Worm (Caenorhabditis elegans) whole organism, L3 larva: Measurements from ENCODE around the gene F28A10.7.
"Not testable (repeated sequence)": the region's sequence is repeated elsewhere in the genome, so short reads cannot be mapped to it uniquely, and the experiment has no call there.

ENCODE experiments used
- ZK546.5 ChIP-seq: sonication (generic microtip); optimal IDR thresholded peaks from 2 replicates; lab custom pipeline; 2017; ENCODE audit warnings: missing biosample characterization, missing genetic modification characterization
- aly-2 ChIP-seq: fragments of 150-350 bp; optimal IDR thresholded peaks from 2 replicates; lab custom pipeline; 2014; ENCODE audit warnings: missing biosample characterization, missing genetic modification characterization
- ama-1 ChIP-seq: fragments of 150-350 bp; optimal IDR thresholded peaks from 2 replicates; lab custom pipeline; 2018
- ceh-16 ChIP-seq: sonication (generic microtip); optimal IDR thresholded peaks from 2 replicates; lab custom pipeline; 2017; ENCODE audit warnings: missing biosample characterization, missing genetic modification characterization
- ceh-28 ChIP-seq: fragments of 150-350 bp; optimal IDR thresholded peaks from 2 replicates; lab custom pipeline; 2014; ENCODE audit warnings: missing biosample characterization, missing genetic modification reagents, missing genetic modification characterization
- daf-12 ChIP-seq: fragments of 150-350 bp; optimal IDR thresholded peaks from 2 replicates; lab custom pipeline; 2014; ENCODE audit warnings: missing biosample characterization, missing genetic modification reagents, missing genetic modification characterization
- elt-1 ChIP-seq: fragments of 150-350 bp; optimal IDR thresholded peaks from 2 replicates; lab custom pipeline; 2014; ENCODE audit warnings: missing biosample characterization, missing genetic modification characterization
- elt-2 ChIP-seq: sonication (generic microtip); optimal IDR thresholded peaks from 2 replicates; lab custom pipeline; 2016; ENCODE audit warnings: missing genetic modification reagents, mild to moderate bottlenecking, missing genetic modification characterization, missing compliant biosample characterization
- eor-1 ChIP-seq, 2 experiments: fragments of 150-350 bp; optimal IDR thresholded peaks; 2 replicates each; lab custom pipeline; 2014 to 2018; ENCODE audit warnings: missing biosample characterization in 2 of 2, missing genetic modification characterization in 2 of 2
- fkh-2 ChIP-seq: fragments of 150-350 bp; optimal IDR thresholded peaks from 2 replicates; lab custom pipeline; 2014; ENCODE audit warnings: missing biosample characterization, missing genetic modification reagents, missing genetic modification characterization
- fos-1 ChIP-seq: fragments of 150-350 bp; optimal IDR thresholded peaks from 2 replicates; lab custom pipeline; 2014; ENCODE audit warnings: missing biosample characterization, missing genetic modification characterization
- hmg-11 ChIP-seq: sonication (generic microtip); optimal IDR thresholded peaks from 2 replicates; lab custom pipeline; 2016; ENCODE audit warnings: missing genetic modification characterization, missing compliant biosample characterization
- jun-1 ChIP-seq: fragments of 150-350 bp; optimal IDR thresholded peaks from 2 replicates; lab custom pipeline; 2014; ENCODE audit warnings: missing biosample characterization, missing genetic modification reagents, missing genetic modification characterization
- lin-39 ChIP-seq: fragments of 150-350 bp; optimal IDR thresholded peaks from 2 replicates; lab custom pipeline; 2018; ENCODE audit warnings: missing biosample characterization, missing genetic modification reagents, missing genetic modification characterization
- lsy-12 ChIP-seq: sonication (generic microtip); optimal IDR thresholded peaks from 2 replicates; lab custom pipeline; 2016; ENCODE audit warnings: mild to moderate bottlenecking, missing genetic modification characterization, missing compliant biosample characterization
- mdl-1 ChIP-seq: fragments of 150-350 bp; optimal IDR thresholded peaks from 2 replicates; lab custom pipeline; 2014; ENCODE audit warnings: missing biosample characterization, missing genetic modification characterization
- mml-1 ChIP-seq: fragments of 150-350 bp; sonication (generic microtip); optimal IDR thresholded peaks from 3 replicates; lab custom pipeline; 2014; ENCODE audit warnings: missing biosample characterization, missing genetic modification characterization
- nhr-11 ChIP-seq: fragments of 150-350 bp; optimal IDR thresholded peaks from 2 replicates; lab custom pipeline; 2014; ENCODE audit warnings: missing biosample characterization, missing genetic modification characterization
- nhr-12 ChIP-seq: fragments of 150-350 bp; optimal IDR thresholded peaks from 2 replicates; lab custom pipeline; 2014; ENCODE audit warnings: missing biosample characterization, missing genetic modification characterization
- nhr-23 ChIP-seq: fragments of 150-350 bp; optimal IDR thresholded peaks from 2 replicates; lab custom pipeline; 2014; ENCODE audit warnings: missing biosample characterization, missing genetic modification reagents, missing genetic modification characterization
- nhr-237 ChIP-seq: fragments of 150-350 bp; optimal IDR thresholded peaks from 2 replicates; lab custom pipeline; 2014; ENCODE audit warnings: missing biosample characterization, missing genetic modification characterization
- nhr-25 ChIP-seq: sonication (generic microtip); optimal IDR thresholded peaks from 2 replicates; lab custom pipeline; 2017; ENCODE audit warnings: missing biosample characterization, missing genetic modification characterization
- nhr-67 ChIP-seq: fragments of 150-350 bp; optimal IDR thresholded peaks from 2 replicates; lab custom pipeline; 2014; ENCODE audit warnings: missing biosample characterization, missing genetic modification characterization
- nhr-76 ChIP-seq: fragments of 150-350 bp; sonication (generic microtip); optimal IDR thresholded peaks from 5 replicates; lab custom pipeline; 2014; ENCODE audit warnings: missing biosample characterization, missing genetic modification characterization
- nhr-77 ChIP-seq: fragments of 150-350 bp; optimal IDR thresholded peaks from 2 replicates; lab custom pipeline; 2014; ENCODE audit warnings: missing biosample characterization, missing genetic modification characterization
- pha-4 ChIP-seq: fragments of 150-350 bp; optimal IDR thresholded peaks from 2 replicates; lab custom pipeline; 2014; ENCODE audit warnings: missing biosample characterization, missing genetic modification reagents, missing genetic modification characterization
- pqm-1 ChIP-seq: fragments of 150-350 bp; optimal IDR thresholded peaks from 2 replicates; lab custom pipeline; 2017; ENCODE audit warnings: missing biosample characterization, missing genetic modification characterization, inconsistent platforms
- skn-1 ChIP-seq: fragments of 150-350 bp; optimal IDR thresholded peaks from 2 replicates; lab custom pipeline; 2014; ENCODE audit warnings: missing biosample characterization, missing genetic modification characterization
- snpc-4 ChIP-seq: fragments of 150-350 bp; optimal IDR thresholded peaks from 2 replicates; lab custom pipeline; 2014; ENCODE audit warnings: missing biosample characterization, missing genetic modification characterization
- tbx-2 ChIP-seq: sonication (generic microtip); optimal IDR thresholded peaks from 2 replicates; lab custom pipeline; 2016; ENCODE audit warnings: mild to moderate bottlenecking, missing genetic modification characterization, missing compliant biosample characterization
- unc-62 ChIP-seq: fragments of 150-350 bp; sonication (generic microtip); optimal IDR thresholded peaks from 4 replicates; lab custom pipeline; 2014; ENCODE audit warnings: missing biosample characterization, missing genetic modification reagents, missing genetic modification characterization

The F28A10.7 gene

DNA sequence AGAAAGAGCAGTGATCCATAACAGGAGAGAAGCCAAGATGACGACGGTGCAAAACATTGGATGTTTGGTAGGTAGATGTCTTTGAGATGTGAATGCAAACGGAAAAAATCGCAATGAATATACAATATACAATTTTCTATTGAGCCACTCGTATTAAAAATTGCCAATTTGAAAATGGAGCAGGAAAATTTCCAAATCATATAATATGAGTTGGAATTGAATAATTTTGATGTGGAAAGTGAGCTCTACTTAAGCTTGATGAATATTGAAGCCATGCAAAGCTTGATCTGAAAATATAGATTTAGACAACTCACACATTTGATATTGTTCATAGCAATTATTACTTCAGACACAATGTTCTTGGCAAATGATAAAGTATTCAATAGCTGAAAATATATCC is 7.1 kb downstream of the F28A10.7 start, which contains the start of gene F28A10.8:
Gene F28A10.8 (minus strand): TSS at position 101 of the 400 bp plus-strand sequence.
- TF ChIP-seq skn-1 (tag; lab: Kevin White, UChicago) (no peak), nhr-67 (no peak), tbx-2 (no peak), daf-12 (no peak), mdl-1 (no peak), pha-4 (no peak), nhr-77 (no peak)

ce11 chrII:825521-825920 is 20.0 kb downstream of the F28A10.7 start, which contains the start of gene F28A10.1:
Gene F28A10.1, plus strand, starts transcription at chrII:825821.
- TF ChIP-seq nhr-76 (tag; lab: Kevin White, UChicago) = no peak
- no peak for TF ChIP-seq daf-12
- TF ChIP-seq ceh-28 (tag; lab: Kevin White, UChicago) = no peak
- TF ChIP-seq unc-62 (GFP tag; lab: Kevin White, UChicago) = no peak
- no peak for TF ChIP-seq elt-2
- no peak for TF ChIP-seq ZK546.5
- TF ChIP-seq nhr-11 = no peak
- no peak for TF ChIP-seq snpc-4
- TF ChIP-seq jun-1 (tag; lab: Kevin White, UChicago) = no peak

ce11 chrII:823529-823928 is 22.0 kb downstream of the F28A10.7 start, which contains the start of gene F46F5.10:
Gene F46F5.10, plus strand, starts transcription at chrII:823829.
- TF ChIP-seq skn-1 (tag; lab: Kevin White, UChicago) (no peak), mml-1 (tag; lab: Kevin White, UChicago) (no peak), nhr-11 (no peak), fkh-2 (no peak), ceh-28 (tag; lab: Kevin White, UChicago) (no peak), aly-2 (tag; lab: Kevin White, UChicago) (no peak), nhr-25 (no peak), ama-1 (lab: Kevin White, UChicago) (no peak), elt-1 (tag; lab: Kevin White, UChicago) (no peak), eor-1 (tag; optimal IDR thresholded peaks at IDR 0.05; lab: Kevin White, UChicago) (no peak), nhr-237 (no peak), nhr-77 (no peak), nhr-12 (no peak)

ce11 chrII:822730-823129 is 22.8 kb downstream of the F28A10.7 start, which contains the start of gene msrp-4:
Gene msrp-4, minus strand, starts transcription at chrII:822830.
- TF ChIP-seq nhr-23 (tag; lab: Kevin White, UChicago); nhr-67; lin-39 (tag; lab: Kevin White, UChicago): not testable (repeated sequence)

ce11 chrII:821514-821913 is 24.0 kb downstream of the F28A10.7 start, which contains the start of gene F46F5.8:
Gene F46F5.8, minus strand, starts transcription at chrII:821614.
- TF ChIP-seq hmg-11 (tag; lab: Kevin White, UChicago) (no peak), nhr-67 (no peak), elt-1 (tag; lab: Kevin White, UChicago) (no peak), ceh-16 (tag; lab: Kevin White, UChicago) (no peak), pha-4 (no peak), skn-1 (tag; lab: Kevin White, UChicago) (no peak)

DNA sequence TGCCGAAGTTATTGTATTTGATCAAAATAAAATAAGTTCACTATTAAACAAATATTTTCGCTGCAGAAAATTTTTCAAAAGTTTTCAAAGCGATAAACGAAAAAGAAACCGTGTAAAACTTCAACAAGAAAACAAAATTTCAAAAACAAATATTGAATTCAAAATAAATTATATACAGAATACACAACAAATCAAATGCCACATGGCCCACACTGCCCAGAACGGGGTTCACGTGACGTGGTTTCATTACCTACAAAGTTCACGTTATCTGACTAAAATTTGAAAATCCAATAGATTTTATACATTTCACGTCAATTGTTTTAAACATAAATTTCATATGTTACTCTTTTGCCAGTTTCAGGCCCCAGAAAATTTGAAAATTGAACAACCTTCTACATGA is 25.0 kb downstream of the F28A10.7 start, which contains the start of gene F46F5.7:
Gene F46F5.7 (minus strand): TSS at position 101 of the 400 bp plus-strand sequence.
- TF ChIP-seq mml-1 (tag; lab: Kevin White, UChicago) = no peak
- TF ChIP-seq skn-1 (tag; lab: Kevin White, UChicago) = no peak
- TF ChIP-seq, all 47 proteins: peak for 0

DNA sequence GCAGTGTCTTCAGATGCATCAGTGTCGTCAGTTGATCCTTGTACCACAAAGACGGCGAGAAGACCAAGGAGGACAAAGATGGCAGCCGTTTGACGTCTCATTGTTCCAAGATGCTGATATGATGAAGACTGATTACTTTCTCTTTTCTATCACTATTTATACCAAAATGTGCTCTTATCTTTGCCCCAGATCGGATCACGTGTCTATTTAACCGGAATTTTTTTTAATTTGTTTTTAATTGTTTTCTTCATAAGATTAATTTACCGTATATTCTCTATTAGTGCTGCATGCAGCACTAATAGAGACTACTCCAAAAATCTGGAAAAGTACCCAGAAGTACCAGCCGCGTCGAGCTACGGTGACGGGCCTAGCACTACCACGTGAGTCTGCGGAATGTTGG is 30.8 kb downstream of the F28A10.7 start, which contains the start of gene msrp-3:
Gene msrp-3 (minus strand): TSS at position 101 of the 400 bp plus-strand sequence.
- no peak for TF ChIP-seq nhr-12
- TF ChIP-seq pqm-1 = no peak
- TF ChIP-seq fos-1 (tag; lab: Kevin White, UChicago) = no peak
- TF ChIP-seq lsy-12 (tag; lab: Kevin White, UChicago) = no peak
- TF ChIP-seq, all 47 proteins: peak for 0
